Worm (Caenorhabditis elegans) whole organism, early embryonic: ENCODE data around the gene sri-47.
"Not testable (repeated sequence)": the region's sequence is repeated elsewhere in the genome, so short reads cannot be mapped to it uniquely, and the experiment has no call there.

Experiments used
- B0310.2 ChIP-seq: sonication (generic microtip); optimal IDR thresholded peaks from 2 replicates; lab custom pipeline; 2016; ENCODE audit warnings: mild to moderate bottlenecking, missing genetic modification characterization, missing compliant biosample characterization
- F13C5.2 ChIP-seq: sonication (generic microtip); optimal IDR thresholded peaks from 2 replicates; lab custom pipeline; 2017; ENCODE audit warnings: mild to moderate bottlenecking, missing genetic modification characterization, inconsistent platforms, missing compliant biosample characterization
- aly-1 ChIP-seq: sonication (generic microtip); optimal IDR thresholded peaks from 2 replicates; lab custom pipeline; 2016; ENCODE audit warnings: missing genetic modification characterization, missing compliant biosample characterization
- ama-1 ChIP-seq: fragments of 150-350 bp; optimal IDR thresholded peaks from 2 replicates; lab custom pipeline; 2014
- ceh-13 ChIP-seq: fragments of 200-800 bp; sonication (Bioruptor generic); optimal IDR thresholded peaks from 2 replicates; lab custom pipeline; 2018; ENCODE audit warnings: mild to moderate bottlenecking, missing genetic modification characterization, missing compliant biosample characterization
- ceh-36 ChIP-seq: sonication (generic microtip); optimal IDR thresholded peaks from 2 replicates; lab custom pipeline; 2016; ENCODE audit warnings: missing genetic modification characterization, inconsistent platforms, missing compliant biosample characterization
- ets-7 ChIP-seq: sonication (generic microtip); optimal IDR thresholded peaks from 2 replicates; lab custom pipeline; 2016; ENCODE audit warnings: missing genotype, missing genetic modification characterization, missing compliant biosample characterization
- flt-1 ChIP-seq: fragments of 200-800 bp; sonication (Bioruptor generic); IDR thresholded peaks from 2 replicates; pipeline ENCODE4 v1.3.6; 2022; ENCODE audit warnings: missing genetic modification characterization, missing compliant biosample characterization
- hmbx-1 ChIP-seq: sonication (generic microtip); optimal IDR thresholded peaks from 2 replicates; lab custom pipeline; 2016; ENCODE audit warnings: mild to moderate bottlenecking, missing genetic modification characterization, missing compliant biosample characterization
- hmg-4 ChIP-seq: fragments of 200-800 bp; sonication (Bioruptor generic); optimal IDR thresholded peaks from 2 replicates; lab custom pipeline; 2018; ENCODE audit warnings: mild to moderate bottlenecking, missing genetic modification characterization, missing compliant biosample characterization
- hnd-1 ChIP-seq: sonication (generic microtip); optimal IDR thresholded peaks from 2 replicates; lab custom pipeline; 2016; ENCODE audit warnings: missing genetic modification characterization, missing compliant biosample characterization
- pes-1 ChIP-seq: fragments of 200-800 bp; sonication (Bioruptor generic); IDR thresholded peaks from 2 replicates; pipeline ENCODE4 v1.3.6; 2022; ENCODE audit warnings: missing genetic modification reagents, missing genetic modification characterization, missing compliant biosample characterization
- scrt-1 ChIP-seq: fragments of 200-800 bp; sonication (Bioruptor generic); IDR thresholded peaks from 2 replicates; pipeline ENCODE4 v1.3.6; 2022; ENCODE audit warnings: missing genetic modification characterization, missing compliant biosample characterization
- sea-1 ChIP-seq: fragments of 200-800 bp; sonication (Bioruptor generic); conservative IDR thresholded peaks from 2 replicates; pipeline ENCODE4 v1.3.6; 2022; ENCODE audit warnings: missing genetic modification characterization, missing compliant biosample characterization
- tbx-11 ChIP-seq: fragments of 200-800 bp; sonication (Bioruptor generic); IDR thresholded peaks from 2 replicates; pipeline ENCODE4 v1.3.6; 2022; ENCODE audit warnings: missing genetic modification characterization, missing compliant biosample characterization
- tbx-37 ChIP-seq: fragments of 200-800 bp; sonication (Bioruptor generic); conservative IDR thresholded peaks from 2 replicates; pipeline ENCODE4 v1.3.6; 2022; ENCODE audit warnings: missing genetic modification reagents, missing genetic modification characterization, missing compliant biosample characterization
- tra-4 ChIP-seq: sonication (generic microtip); optimal IDR thresholded peaks from 2 replicates; lab custom pipeline; 2017; ENCODE audit warnings: missing genetic modification characterization, missing compliant biosample characterization

Gene sri-47

ce11 chrII:2665081-2665480, 8.4 kb downstream of the sri-47 start, which contains the start of gene F22E5.2:
Gene F22E5.2 (plus strand): TSS chrII:2665381.
- not testable (repeated sequence) for TF ChIP-seq ets-7 (tag; lab: Kevin White, UChicago); tbx-11 (GFP tag; lab: Robert Waterston, UW); scrt-1 (GFP tag; lab: Robert Waterston, UW)

- no peak for TF ChIP-seq aly-1 (tag; lab: Kevin White, UChicago)
- TF ChIP-seq hnd-1 (tag; lab: Kevin White, UChicago): no peak
- TF ChIP-seq hmbx-1 (tag; lab: Kevin White, UChicago): no peak
These were observed 8.9 kb downstream of the sri-47 start, which contains the start of gene F22E5.22 for ce11 chrII:2665606-2666005. Gene F22E5.22 (plus strand): TSS chrII:2665906.

- TF ChIP-seq flt-1 (GFP tag; lab: Robert Waterston, UW); ets-7 (tag; lab: Kevin White, UChicago); tbx-37: not testable (repeated sequence)
These were observed 15.6 kb downstream of the sri-47 start, which contains the start of gene sri-57 for ce11 chrII:2672320-2672719. Gene sri-57 (minus strand): TSS chrII:2672420.

- TF ChIP-seq aly-1 (tag; lab: Kevin White, UChicago); hmg-4 (GFP tag; lab: Kevin White, UChicago); tbx-11 (GFP tag; lab: Robert Waterston, UW): not testable (repeated sequence)
These were observed 16.8 kb downstream of the sri-47 start, which contains the start of the genes F22E5.20 and F22E5.1 for ce11 chrII:2673534-2673933. Gene F22E5.20 (minus strand): TSS chrII:2673634. Gene F22E5.1 (plus strand): TSS chrII:2673775.

ce11 chrII:2677534-2678168, 20.9 kb downstream of the sri-47 start, which contains the start of gene F22E5.17:
Gene F22E5.17 (plus strand): TSS chrII:2678041.
- TF ChIP-seq tra-4 (tag; lab: Kevin White, UChicago): no peak
- TF ChIP-seq flt-1 (GFP tag; lab: Robert Waterston, UW): no peak
- TF ChIP-seq hnd-1 (tag; lab: Kevin White, UChicago): no peak
- no peak for TF ChIP-seq tbx-37
- no peak for TF ChIP-seq pes-1 (GFP tag; lab: Robert Waterston, UW)
- no peak for TF ChIP-seq hmbx-1 (tag; lab: Kevin White, UChicago)
- TF ChIP-seq ceh-36 (tag; lab: Kevin White, UChicago): no peak
- no peak for TF ChIP-seq ama-1 (lab: Kevin White, UChicago)
- no peak for TF ChIP-seq sea-1
- TF ChIP-seq ceh-13: no peak
- no peak for TF ChIP-seq ets-7 (tag; lab: Kevin White, UChicago)

- TF ChIP-seq hmbx-1 (tag; lab: Kevin White, UChicago) (no peak), scrt-1 (GFP tag; lab: Robert Waterston, UW) (no peak), ets-7 (tag; lab: Kevin White, UChicago) (no peak), ceh-13 (no peak)
These were observed 24.4 kb downstream of the sri-47 start, which contains the start of gene F34D6.1 for ce11 chrII:2681118-2681517. Gene F34D6.1 (minus strand): TSS chrII:2681218.

- TF ChIP-seq hnd-1 (tag; lab: Kevin White, UChicago) (no peak), ets-7 (tag; lab: Kevin White, UChicago) (no peak), flt-1 (GFP tag; lab: Robert Waterston, UW) (no peak), ceh-36 (tag; lab: Kevin White, UChicago) (no peak), hmg-4 (GFP tag; lab: Kevin White, UChicago) (no peak), ceh-13 (no peak), B0310.2 (tag; lab: Kevin White, UChicago) (no peak), hmbx-1 (tag; lab: Kevin White, UChicago) (no peak), aly-1 (tag; lab: Kevin White, UChicago) (no peak), ama-1 (lab: Kevin White, UChicago) (no peak), tra-4 (tag; lab: Kevin White, UChicago) (no peak), tbx-37 (no peak), F13C5.2 (tag; lab: Kevin White, UChicago) (no peak), tbx-11 (GFP tag; lab: Robert Waterston, UW) (no peak), sea-1 (no peak), pes-1 (GFP tag; lab: Robert Waterston, UW) (no peak), scrt-1 (GFP tag; lab: Robert Waterston, UW) (no peak)
These were observed 27.5 kb downstream of the sri-47 start, which contains the start of gene ceh-87 for ce11 chrII:2684208-2684607. Gene ceh-87 (minus strand): TSS chrII:2684308.

ce11 chrII:2684783-2685182, 28.1 kb downstream of the sri-47 start:
- TF ChIP-seq pes-1 (GFP tag; lab: Robert Waterston, UW) (no peak), hmbx-1 (tag; lab: Kevin White, UChicago) (no peak), scrt-1 (GFP tag; lab: Robert Waterston, UW) (no peak), tbx-11 (GFP tag; lab: Robert Waterston, UW) (no peak), ets-7 (tag; lab: Kevin White, UChicago) (no peak), tra-4 (tag; lab: Kevin White, UChicago) (no peak), ceh-36 (tag; lab: Kevin White, UChicago) (no peak), B0310.2 (tag; lab: Kevin White, UChicago) (no peak), tbx-37 (no peak)
